Worm (Caenorhabditis elegans) whole organism, L3 larva: ENCODE data around the gene clec-4.
A peak's percentile ranks its signal among the peaks of the same experiment; 100 is the strongest.

Experiments used
- R02D3.7 ChIP-seq: fragments of 150-350 bp; optimal IDR thresholded peaks from 2 replicates; lab custom pipeline; 2014; ENCODE audit warnings: missing biosample characterization, missing genetic modification characterization
- aly-2 ChIP-seq: fragments of 150-350 bp; optimal IDR thresholded peaks from 2 replicates; lab custom pipeline; 2014; ENCODE audit warnings: missing biosample characterization, missing genetic modification characterization
- ceh-16 ChIP-seq: sonication (generic microtip); optimal IDR thresholded peaks from 2 replicates; lab custom pipeline; 2017; ENCODE audit warnings: missing biosample characterization, missing genetic modification characterization
- ceh-28 ChIP-seq: fragments of 150-350 bp; optimal IDR thresholded peaks from 2 replicates; lab custom pipeline; 2014; ENCODE audit warnings: missing biosample characterization, missing genetic modification reagents, missing genetic modification characterization
- ceh-82 ChIP-seq: fragments of 150-350 bp; optimal IDR thresholded peaks from 2 replicates; lab custom pipeline; 2014; ENCODE audit warnings: missing biosample characterization, missing genetic modification characterization
- ceh-9 ChIP-seq: sonication (generic microtip); optimal IDR thresholded peaks from 2 replicates; lab custom pipeline; 2018; ENCODE audit warnings: missing biosample characterization, missing genetic modification characterization
- daf-12 ChIP-seq: fragments of 150-350 bp; optimal IDR thresholded peaks from 2 replicates; lab custom pipeline; 2014; ENCODE audit warnings: missing biosample characterization, missing genetic modification reagents, missing genetic modification characterization
- egl-27 ChIP-seq: sonication (generic microtip); optimal IDR thresholded peaks from 4 replicates; lab custom pipeline; 2017; ENCODE audit warnings: missing biosample characterization, missing genetic modification reagents, missing genetic modification characterization
- egl-5 ChIP-seq: fragments of 150-350 bp; optimal IDR thresholded peaks from 2 replicates; lab custom pipeline; 2017; ENCODE audit warnings: missing biosample characterization, missing genetic modification reagents, missing genetic modification characterization, inconsistent platforms
- elt-1 ChIP-seq: fragments of 150-350 bp; optimal IDR thresholded peaks from 2 replicates; lab custom pipeline; 2014; ENCODE audit warnings: missing biosample characterization, missing genetic modification characterization
- elt-2 ChIP-seq: sonication (generic microtip); optimal IDR thresholded peaks from 2 replicates; lab custom pipeline; 2016; ENCODE audit warnings: missing genetic modification reagents, mild to moderate bottlenecking, missing genetic modification characterization, missing compliant biosample characterization
- elt-3 ChIP-seq, 3 experiments: fragments of 150-350 bp in 1 of 3; sonication (generic microtip) in 2 of 3; optimal IDR thresholded peaks; 2 replicates in 2 of 3; 4 replicates in 1 of 3; lab custom pipeline; 2014 to 2017; ENCODE audit warnings: missing biosample characterization in 3 of 3, missing genetic modification characterization in 3 of 3
- eor-1 ChIP-seq, 2 experiments: fragments of 150-350 bp; optimal IDR thresholded peaks; 2 replicates each; lab custom pipeline; 2014 to 2018; ENCODE audit warnings: missing biosample characterization in 2 of 2, missing genetic modification characterization in 2 of 2
- fkh-10 ChIP-seq: sonication (generic microtip); optimal IDR thresholded peaks from 2 replicates; lab custom pipeline; 2017; ENCODE audit warnings: missing biosample characterization, missing genetic modification reagents, missing genetic modification characterization
- lin-15B ChIP-seq: fragments of 150-350 bp; optimal IDR thresholded peaks from 2 replicates; lab custom pipeline; 2014; ENCODE audit warnings: missing biosample characterization, missing genetic modification characterization
- lin-39 ChIP-seq: fragments of 150-350 bp; optimal IDR thresholded peaks from 2 replicates; lab custom pipeline; 2018; ENCODE audit warnings: missing biosample characterization, missing genetic modification reagents, missing genetic modification characterization
- lsy-12 ChIP-seq: sonication (generic microtip); optimal IDR thresholded peaks from 2 replicates; lab custom pipeline; 2016; ENCODE audit warnings: mild to moderate bottlenecking, missing genetic modification characterization, missing compliant biosample characterization
- mdl-1 ChIP-seq: fragments of 150-350 bp; optimal IDR thresholded peaks from 2 replicates; lab custom pipeline; 2014; ENCODE audit warnings: missing biosample characterization, missing genetic modification characterization
- mml-1 ChIP-seq: fragments of 150-350 bp; sonication (generic microtip); optimal IDR thresholded peaks from 3 replicates; lab custom pipeline; 2014; ENCODE audit warnings: missing biosample characterization, missing genetic modification characterization
- nfya-1 ChIP-seq: sonication (generic microtip); optimal IDR thresholded peaks from 2 replicates; lab custom pipeline; 2017; ENCODE audit warnings: missing genetic modification characterization, mild to moderate bottlenecking, missing compliant biosample characterization, antibody characterized with exemption, moderate library complexity; ENCODE audit not compliant: insufficient read depth
- nhr-11 ChIP-seq: fragments of 150-350 bp; optimal IDR thresholded peaks from 2 replicates; lab custom pipeline; 2014; ENCODE audit warnings: missing biosample characterization, missing genetic modification characterization
- nhr-23 ChIP-seq: fragments of 150-350 bp; optimal IDR thresholded peaks from 2 replicates; lab custom pipeline; 2014; ENCODE audit warnings: missing biosample characterization, missing genetic modification reagents, missing genetic modification characterization
- nhr-25 ChIP-seq: sonication (generic microtip); optimal IDR thresholded peaks from 2 replicates; lab custom pipeline; 2017; ENCODE audit warnings: missing biosample characterization, missing genetic modification characterization
- nhr-28 ChIP-seq: fragments of 150-350 bp; optimal IDR thresholded peaks from 2 replicates; lab custom pipeline; 2014; ENCODE audit warnings: missing biosample characterization, missing genetic modification characterization
- nhr-43 ChIP-seq: sonication (generic microtip); optimal IDR thresholded peaks from 2 replicates; lab custom pipeline; 2016; ENCODE audit warnings: mild to moderate bottlenecking, missing genetic modification characterization, missing compliant biosample characterization; ENCODE audit not compliant: poor library complexity, severe bottlenecking
- pqm-1 ChIP-seq: fragments of 150-350 bp; optimal IDR thresholded peaks from 2 replicates; lab custom pipeline; 2017; ENCODE audit warnings: missing biosample characterization, missing genetic modification characterization, inconsistent platforms
- sea-2 ChIP-seq: fragments of 150-350 bp; sonication (generic microtip); optimal IDR thresholded peaks from 4 replicates; lab custom pipeline; 2014; ENCODE audit warnings: missing biosample characterization, missing genetic modification reagents, missing genetic modification characterization
- skn-1 ChIP-seq: fragments of 150-350 bp; optimal IDR thresholded peaks from 2 replicates; lab custom pipeline; 2014; ENCODE audit warnings: missing biosample characterization, missing genetic modification characterization
- snpc-4 ChIP-seq: fragments of 150-350 bp; optimal IDR thresholded peaks from 2 replicates; lab custom pipeline; 2014; ENCODE audit warnings: missing biosample characterization, missing genetic modification characterization
- tbx-2 ChIP-seq: sonication (generic microtip); optimal IDR thresholded peaks from 2 replicates; lab custom pipeline; 2016; ENCODE audit warnings: mild to moderate bottlenecking, missing genetic modification characterization, missing compliant biosample characterization
- unc-62 ChIP-seq: fragments of 150-350 bp; sonication (generic microtip); optimal IDR thresholded peaks from 4 replicates; lab custom pipeline; 2014; ENCODE audit warnings: missing biosample characterization, missing genetic modification reagents, missing genetic modification characterization
- zag-1 ChIP-seq: fragments of 150-350 bp; optimal IDR thresholded peaks from 2 replicates; lab custom pipeline; 2014; ENCODE audit warnings: missing biosample characterization, missing genetic modification characterization
- ztf-11 ChIP-seq: fragments of 150-350 bp; optimal IDR thresholded peaks from 2 replicates; lab custom pipeline; 2014; ENCODE audit warnings: missing biosample characterization, missing genetic modification characterization

clec-4 gene

ce11 chrII:12580952-12581351 lies at the start of gene clec-4:
Gene clec-4 (minus strand): TSS chrII:12581113.
- no peak for TF ChIP-seq ceh-28 (tag; lab: Kevin White, UChicago)
- TF ChIP-seq pqm-1 = peak; percentile 63
- no peak for TF ChIP-seq eor-1 (tag; optimal IDR thresholded peaks at IDR 0.05; lab: Kevin White, UChicago)
- peak; percentile 31 for TF ChIP-seq elt-2 (tag; lab: Kevin White, UChicago)

DNA sequence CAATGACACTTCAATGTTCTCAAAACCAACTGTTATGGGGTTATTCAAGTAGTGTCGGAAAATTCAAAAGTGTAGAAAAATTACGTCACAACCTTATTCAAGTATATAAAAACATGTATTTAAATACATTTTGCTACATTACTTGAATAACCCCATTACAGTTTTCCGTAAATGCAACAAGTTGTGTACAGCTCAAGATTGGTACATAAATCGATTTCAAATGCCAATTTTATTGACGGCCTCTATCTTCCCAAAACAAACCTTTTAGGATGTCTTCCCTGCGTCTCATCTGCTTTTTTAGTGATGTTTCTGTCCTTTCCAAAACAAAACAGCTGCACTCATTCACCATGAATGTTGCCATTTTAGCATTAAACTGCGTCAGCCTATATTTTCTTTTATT lies 48.5 kb upstream of the clec-4 start, which contains the start of gene Y38E10A.28:
Gene Y38E10A.28 (plus strand): TSS at position 301 of the 400 bp plus-strand sequence.
- TF ChIP-seq elt-2 (tag; lab: Kevin White, UChicago) (no peak), sea-2 (GFP tag; lab: Kevin White, UChicago) (no peak), skn-1 (tag; lab: Kevin White, UChicago) (no peak), elt-1 (tag; lab: Kevin White, UChicago) (no peak), daf-12 (tag; lab: Kevin White, UChicago) (no peak), fkh-10 (GFP tag; lab: Kevin White, UChicago) (no peak), tbx-2 (tag; lab: Kevin White, UChicago) (no peak), pqm-1 (no peak), nhr-28 (tag; lab: Kevin White, UChicago) (no peak), zag-1 (no peak), ceh-28 (tag; lab: Kevin White, UChicago) (no peak), mdl-1 (tag; lab: Kevin White, UChicago) (no peak), nhr-25 (no peak)

DNA sequence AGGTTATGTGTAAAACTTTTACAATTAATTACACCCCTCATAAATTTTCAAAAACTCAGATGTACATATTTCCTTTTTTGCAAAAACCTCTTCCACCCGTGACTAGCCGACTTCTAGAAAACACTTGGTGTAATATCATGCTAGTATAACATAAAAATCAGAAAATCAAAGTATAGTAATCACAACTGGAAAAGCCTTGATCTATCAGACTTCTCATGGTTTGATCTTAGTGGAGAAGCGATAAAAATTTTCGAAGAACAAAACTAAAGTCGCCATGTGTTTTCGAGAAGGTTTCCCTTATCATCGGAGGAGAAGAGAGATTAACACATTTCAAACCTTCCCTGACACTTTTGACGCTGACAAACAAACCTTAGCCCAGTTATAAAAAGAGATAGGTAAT lies 47.7 kb upstream of the clec-4 start, which contains the start of gene nspe-5:
Gene nspe-5 (plus strand): TSS at position 301 of the 400 bp plus-strand sequence.
- TF ChIP-seq mml-1 (tag; lab: Kevin White, UChicago) (no peak), nhr-25 (peak; percentile 9)

DNA sequence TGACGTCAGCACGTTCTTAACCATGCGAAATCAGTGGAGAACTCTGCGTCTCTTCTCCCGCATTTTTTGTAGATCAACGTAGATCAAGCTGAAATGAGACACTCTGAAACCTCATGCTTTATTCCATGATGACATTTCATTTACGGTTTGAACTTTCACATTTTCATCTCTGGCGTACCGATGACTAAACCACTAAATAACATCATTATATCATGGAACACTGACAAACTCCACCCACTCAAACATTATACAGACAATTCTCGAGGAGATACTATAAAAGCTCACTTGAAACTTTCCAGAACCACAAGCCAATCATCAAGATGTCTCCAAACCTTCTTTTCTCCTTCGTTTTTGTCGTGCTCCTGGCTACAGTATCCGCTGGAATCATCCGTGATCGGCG lies 46.0 kb upstream of the clec-4 start, which contains the start of gene nspe-7:
Gene nspe-7 (plus strand): TSS at position 301 of the 400 bp plus-strand sequence.
- TF ChIP-seq zag-1 = no peak

- TF ChIP-seq elt-3 (tag; optimal IDR thresholded peaks at IDR 0.05; lab: Kevin White, UChicago) = no peak
- no peak for TF ChIP-seq sea-2 (GFP tag; lab: Kevin White, UChicago)
- no peak for TF ChIP-seq zag-1
- TF ChIP-seq snpc-4 (tag; lab: Kevin White, UChicago) = no peak
- no peak for TF ChIP-seq fkh-10 (GFP tag; lab: Kevin White, UChicago)
- TF ChIP-seq daf-12 (tag; lab: Kevin White, UChicago) = no peak
- no peak for TF ChIP-seq ceh-82 (tag; lab: Kevin White, UChicago)
- no peak for TF ChIP-seq egl-5 (tag; lab: Kevin White, UChicago)
- TF ChIP-seq lsy-12 (tag; lab: Kevin White, UChicago) = no peak
- TF ChIP-seq, all 47 proteins: peak for 0
Observed at ce11 chrII:12626120-12626624, 45.3 kb upstream of the clec-4 start.

DNA sequence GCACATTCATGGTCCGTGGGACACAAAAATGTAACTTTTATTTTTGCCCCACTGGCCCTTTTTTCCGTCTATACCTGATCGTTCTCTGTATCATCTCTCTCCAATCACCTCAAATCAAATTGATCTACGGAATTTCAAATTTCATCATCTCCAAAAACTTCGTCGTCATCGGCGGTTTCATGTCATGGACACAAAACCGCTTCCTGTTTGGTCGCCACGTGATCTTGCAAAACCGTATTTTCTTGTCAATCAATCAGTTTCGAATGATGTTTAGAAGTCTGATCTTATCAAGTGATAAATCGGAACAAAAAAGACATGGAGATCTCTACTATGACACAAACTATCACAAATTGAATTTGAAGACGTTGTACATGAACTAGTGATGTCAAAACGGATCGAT lies 44.8 kb upstream of the clec-4 start:
- TF ChIP-seq egl-27 (tag; lab: Kevin White, UChicago) (peak; percentile 56), eor-1 (tag; optimal IDR thresholded peaks at IDR 0.05; lab: Kevin White, UChicago) (no peak), lin-15B (tag; lab: Kevin White, UChicago) (no peak), mdl-1 (tag; lab: Kevin White, UChicago) (peak; percentile 47), nhr-25 (peak; percentile 86), mml-1 (tag; lab: Kevin White, UChicago) (no peak), R02D3.7 (tag; lab: Kevin White, UChicago) (peak; percentile 19), ceh-82 (tag; lab: Kevin White, UChicago) (no peak), nfya-1 (tag; lab: Kevin White, UChicago) (no peak), nhr-23 (tag; lab: Kevin White, UChicago) (peak; percentile 98), nhr-11 (no peak), aly-2 (tag; lab: Kevin White, UChicago) (no peak), daf-12 (tag; lab: Kevin White, UChicago) (no peak), ceh-9 (no peak), pqm-1 (no peak), snpc-4 (tag; lab: Kevin White, UChicago) (no peak), lin-39 (no peak), lsy-12 (tag; lab: Kevin White, UChicago) (no peak), ceh-16 (no peak), ztf-11 (no peak), elt-3 (tag; optimal IDR thresholded peaks at IDR 0.05; lab: Kevin White, UChicago) (peak in 2 of 3 experiments; percentile 81 to 87), nhr-43 (tag; lab: Kevin White, UChicago) (peak; percentile 98), unc-62 (GFP tag; lab: Kevin White, UChicago) (peak; percentile 46)
- TF ChIP-seq, all 47 proteins: peak for 8
